Fruit fly (Drosophila melanogaster): ENCODE data around the gene CG14109.

DNA sequence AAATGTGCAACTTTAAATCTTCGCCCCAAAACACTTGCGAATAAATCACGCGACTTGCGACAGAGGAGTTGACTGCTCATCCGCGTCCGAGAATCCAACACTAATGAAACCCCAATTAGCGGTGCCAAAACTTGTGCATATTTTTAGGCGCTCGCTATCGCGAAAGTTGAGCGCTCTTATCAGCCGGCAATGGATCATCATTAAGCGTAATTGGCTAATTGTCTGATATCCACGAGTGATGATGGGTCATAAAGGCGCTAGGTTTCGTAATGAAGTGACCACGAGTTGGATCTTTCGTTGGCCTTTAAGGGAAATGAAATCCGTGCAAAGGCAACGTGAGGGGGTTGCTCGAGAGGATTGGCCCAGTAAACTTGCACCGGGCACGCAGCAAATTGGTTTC is 14.0 kb downstream of the CG14109 start:
- TF ChIP-seq usp (GFP tag; optimal IDR thresholded peaks at IDR 0.05) (no peak), pan (optimal IDR thresholded peaks at IDR 0.05) (no peak), CG8478 (optimal IDR thresholded peaks at IDR 0.05) (no peak), psq (optimal IDR thresholded peaks at IDR 0.05) (no peak), Dll (optimal IDR thresholded peaks at IDR 0.05) (no peak)

Measured in whole organism.